Fruit fly (Drosophila melanogaster) whole organism, adult: ENCODE data around the gene CG9386.

Experiments used
- CG7045 ChIP-seq: fragments of 200-800 bp; sonication (Bioruptor generic); optimal IDR thresholded peaks from 2 replicates; lab custom pipeline; 2017; ENCODE audit warnings: missing biosample characterization, mild to moderate bottlenecking, missing genetic modification characterization
- Mnt ChIP-seq: fragments of 200-800 bp; sonication (Bioruptor generic); optimal IDR thresholded peaks from 2 replicates; lab custom pipeline; 2016; ENCODE audit warnings: missing biosample characterization, mild to moderate bottlenecking, missing genetic modification characterization
- cnc ChIP-seq, 2 experiments: fragments of >200 bp; optimal IDR thresholded peaks; 2 replicates each; lab custom pipeline; 2017
- pad ChIP-seq: fragments of 200-800 bp; sonication (Bioruptor generic); optimal IDR thresholded peaks from 3 replicates; lab custom pipeline; 2017; ENCODE audit warnings: missing biosample characterization, missing genetic modification characterization, mild to moderate bottlenecking, moderate library complexity, missing genetic modification reagents
- tj ChIP-seq: fragments of 200-800 bp; sonication (Bioruptor generic); optimal IDR thresholded peaks from 3 replicates; lab custom pipeline; 2017; ENCODE audit warnings: missing biosample characterization, mild to moderate bottlenecking, missing genetic modification characterization, moderate library complexity

DNA sequence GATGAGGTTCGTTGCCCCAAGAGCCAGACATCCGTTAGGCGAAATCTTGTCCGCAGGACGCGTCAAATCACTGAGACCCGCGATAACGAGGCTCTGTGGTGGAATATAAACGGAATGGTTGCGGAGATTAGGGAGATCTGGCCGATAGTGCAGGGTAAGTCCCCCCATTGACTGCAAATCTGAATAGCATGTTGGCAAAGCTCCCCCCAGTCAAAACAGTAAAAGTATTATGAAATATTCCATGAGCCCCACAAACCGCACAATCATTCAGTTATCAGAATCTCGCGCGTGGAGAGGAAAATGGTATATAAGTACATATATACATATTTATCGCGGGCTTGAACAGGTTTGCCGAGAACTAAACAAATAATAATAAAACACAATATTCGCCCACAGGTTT lies 15.4 kb upstream of the CG9386 start:
- TF ChIP-seq cnc (optimal IDR thresholded peaks at IDR 0.05; lab: Kevin White, UChicago) (peak in 1 of 2 experiments; percentile 78), pad (no peak), Mnt (GFP tag; lab: Kevin White, UChicago) (peak; percentile 30), tj (no peak), CG7045 (GFP tag; lab: Kevin White, UChicago) (no peak)
